Worm (Caenorhabditis elegans): ENCODE results near the gene ZK512.4.
A peak's percentile ranks its signal among the peaks of the same experiment; 100 is the strongest.

Gene ZK512.4

DNA sequence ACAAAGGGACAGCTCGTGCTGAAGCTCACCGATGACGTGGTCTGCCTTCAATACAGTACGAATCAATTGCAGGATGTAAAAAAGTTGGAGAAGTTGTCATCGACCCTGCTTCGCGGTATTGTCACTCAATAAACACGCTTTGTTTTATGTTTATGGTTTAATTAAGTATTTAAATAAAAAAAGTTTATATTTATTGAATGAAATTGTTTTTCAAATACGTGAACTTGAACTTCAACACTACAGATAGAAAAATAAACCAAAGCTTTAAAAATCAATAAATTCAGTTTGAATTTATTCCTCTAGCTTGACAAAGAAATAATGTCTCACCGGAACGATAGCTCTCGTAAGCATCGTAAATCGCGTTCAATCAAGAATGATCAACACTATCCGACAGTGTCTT lies 625 bp downstream of the ZK512.4 start, which contains the start of gene ZK512.8:
Gene ZK512.8 (plus strand): TSS at position 301 of the 400 bp plus-strand sequence.
- TF ChIP-seq lir-1 (GFP tag; conservative IDR thresholded peaks at IDR 0.05) (no peak), snpc-3.4 (tag; optimal IDR thresholded peaks at IDR 0.05) (no peak), F49E8.2 (tag; optimal IDR thresholded peaks at IDR 0.05; ENCODE audit: insufficient read depth) (no peak), F57C9.4 (tag; optimal IDR thresholded peaks at IDR 0.05) (no peak), aptf-3 (GFP tag; IDR thresholded peaks at IDR 0.05) (no peak), bed-1 (GFP tag; IDR thresholded peaks at IDR 0.05) (no peak), sptf-2 (GFP tag; optimal IDR thresholded peaks at IDR 0.05) (no peak), dpff-1 (tag; optimal IDR thresholded peaks at IDR 0.05) (no peak), ama-1 (optimal IDR thresholded peaks at IDR 0.05) (no peak), ama-1 (GFP tag; optimal IDR thresholded peaks at IDR 0.05) (no peak), ekl-4 (GFP tag; IDR thresholded peaks at IDR 0.05) (no peak), madf-3 (GFP tag; IDR thresholded peaks at IDR 0.05) (no peak), C17E4.6 (GFP tag; IDR thresholded peaks at IDR 0.05) (no peak), nfya-1 (tag; optimal IDR thresholded peaks at IDR 0.05; ENCODE audit: borderline replicate concordance, insufficient read depth) (no peak), lsy-27 (tag; optimal IDR thresholded peaks at IDR 0.05; ENCODE audit: borderline replicate concordance, insufficient read depth) (no peak), rec-8 (tag; optimal IDR thresholded peaks at IDR 0.05) (no peak), pbrm-1 (GFP tag; IDR thresholded peaks at IDR 0.05) (no peak)

DNA sequence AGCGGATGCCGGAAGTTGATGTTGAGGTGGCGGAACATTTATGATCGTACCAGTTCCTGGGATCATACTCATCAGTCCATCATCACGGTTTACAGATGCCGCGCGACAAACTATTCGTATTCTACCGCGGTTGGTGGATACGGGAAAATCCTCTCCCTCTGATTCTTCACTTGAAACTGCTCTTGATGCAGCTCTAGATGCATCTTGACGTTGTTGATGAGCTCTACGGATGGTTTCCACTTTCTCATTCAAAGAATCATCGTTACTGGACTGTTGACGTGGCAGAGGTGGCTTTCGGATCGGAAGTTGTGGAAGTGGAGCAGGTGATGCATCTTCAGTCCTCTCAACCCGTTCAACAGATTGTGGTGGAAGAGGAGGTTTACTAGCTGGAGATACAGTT lies 4.0 kb downstream of the ZK512.4 start:
- TF ChIP-seq lin-40 (tag; optimal IDR thresholded peaks at IDR 0.05) (no peak), Y53G8AR.9 (GFP tag; conservative IDR thresholded peaks at IDR 0.05) (no peak), ama-1 (optimal IDR thresholded peaks at IDR 0.05) (no peak), ama-1 (GFP tag; optimal IDR thresholded peaks at IDR 0.05) (no peak), Y56A3A.18 (GFP tag; IDR thresholded peaks at IDR 0.05) (no peak), egl-44 (GFP tag; IDR thresholded peaks at IDR 0.05) (no peak), aptf-2 (GFP tag; conservative IDR thresholded peaks at IDR 0.05) (no peak), akir-1 (GFP tag; optimal IDR thresholded peaks at IDR 0.05) (no peak), die-1 (tag; optimal IDR thresholded peaks at IDR 0.05) (no peak), hlh-26 (GFP tag; conservative IDR thresholded peaks at IDR 0.05) (no peak), ekl-4 (GFP tag; IDR thresholded peaks at IDR 0.05) (no peak), nhr-27 (tag; optimal IDR thresholded peaks at IDR 0.05) (no peak), cebp-1 (GFP tag; IDR thresholded peaks at IDR 0.05) (no peak), cebp-1 (tag; optimal IDR thresholded peaks at IDR 0.05) (no peak), snpc-3.4 (tag; optimal IDR thresholded peaks at IDR 0.05) (no peak), attf-5 (GFP tag; optimal IDR thresholded peaks at IDR 0.05) (no peak), lsy-27 (tag; optimal IDR thresholded peaks at IDR 0.05; ENCODE audit: borderline replicate concordance, insufficient read depth) (no peak), B0261.1 (tag; optimal IDR thresholded peaks at IDR 0.05) (no peak)

DNA sequence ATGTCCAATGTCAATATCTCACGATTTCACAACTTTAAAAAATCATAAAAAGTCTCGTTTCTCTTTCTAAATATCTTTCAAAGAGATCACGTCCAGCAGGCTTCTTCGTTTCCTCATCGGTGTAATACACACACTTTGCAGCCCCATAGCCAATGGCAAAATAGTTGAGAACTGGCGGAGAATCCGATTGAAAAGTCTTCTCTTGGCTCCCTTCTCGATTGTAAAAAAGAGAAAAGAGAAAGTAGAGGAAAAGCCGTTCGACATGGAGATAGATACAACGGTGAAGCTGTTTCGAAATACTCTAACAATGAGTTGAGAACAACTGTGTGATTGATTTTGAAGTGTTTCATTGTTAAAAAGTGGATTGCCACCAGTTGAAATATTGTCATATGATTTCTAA lies 6.6 kb downstream of the ZK512.4 start:
- TF ChIP-seq aptf-2 (GFP tag; conservative IDR thresholded peaks at IDR 0.05) (no peak), xnd-1 (tag; optimal IDR thresholded peaks at IDR 0.05) (no peak), chd-7 (tag; optimal IDR thresholded peaks at IDR 0.05) (no peak)

DNA sequence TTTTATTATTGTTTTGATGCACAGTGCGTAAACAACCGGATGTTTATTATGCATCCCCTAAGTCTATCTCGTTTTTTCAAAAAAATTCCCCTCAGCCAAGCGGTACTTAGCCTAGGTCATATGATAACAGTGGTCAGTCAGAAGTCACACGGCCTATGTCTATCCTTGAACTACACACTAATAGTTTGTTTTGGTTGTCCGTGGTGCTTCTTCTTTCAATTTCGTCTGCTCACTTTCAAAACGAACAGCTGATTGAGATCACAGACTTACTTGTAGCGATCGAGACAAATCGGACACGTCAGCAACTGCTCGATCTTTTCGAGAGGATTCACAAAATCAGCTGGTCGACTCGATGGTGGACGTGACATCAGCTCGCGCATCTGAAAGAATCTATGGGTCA lies 7.8 kb downstream of the ZK512.4 start:
- TF ChIP-seq somi-1 (GFP tag; optimal IDR thresholded peaks at IDR 0.05): peak; percentile 35
- no peak for TF ChIP-seq madf-3 (GFP tag; IDR thresholded peaks at IDR 0.05)

Data from whole organism, young adult.